Worm (Caenorhabditis elegans) whole organism, L4 larva: ENCODE results near the gene wdfy-2.
A peak's percentile ranks its signal among the peaks of the same experiment; 100 is the strongest.

Experiments
- F26F4.8 ChIP-seq: fragments of 200-800 bp; sonication (Bioruptor generic); conservative IDR thresholded peaks from 2 replicates; pipeline ENCODE4 v1.3.6; 2022; ENCODE audit warnings: missing genetic modification characterization, missing compliant biosample characterization
- F44E2.7 ChIP-seq: fragments of 200-800 bp; sonication (Bioruptor generic); IDR thresholded peaks from 2 replicates; pipeline ENCODE4 v2.1.2; 2022; ENCODE audit warnings: missing genetic modification characterization, missing compliant biosample characterization
- F49E8.2 ChIP-seq: sonication (generic microtip); optimal IDR thresholded peaks from 2 replicates; lab custom pipeline; 2016; ENCODE audit warnings: missing compliant biosample characterization, mild to moderate bottlenecking, missing genetic modification characterization, borderline replicate concordance
- T20F7.1 ChIP-seq: fragments of 200-800 bp; sonication (Bioruptor generic); optimal IDR thresholded peaks from 2 replicates; lab custom pipeline; 2018; ENCODE audit warnings: mild to moderate bottlenecking, missing genetic modification characterization, missing compliant biosample characterization
- Y75B8A.6 ChIP-seq: fragments of 200-800 bp; sonication (Bioruptor generic); IDR thresholded peaks from 2 replicates; pipeline ENCODE4 v1.3.6; 2022; ENCODE audit warnings: missing genetic modification reagents, missing genetic modification characterization, missing compliant biosample characterization
- aha-1 ChIP-seq: fragments of 150-350 bp; peaks from one replicate; lab custom pipeline; 2014; ENCODE audit warnings: missing biosample characterization, missing genetic modification characterization
- aly-2 ChIP-seq: sonication (generic microtip); optimal IDR thresholded peaks from 2 replicates; lab custom pipeline; 2018; ENCODE audit warnings: missing biosample characterization, missing genetic modification characterization
- attf-4 ChIP-seq: sonication (generic microtip); optimal IDR thresholded peaks from 3 replicates; lab custom pipeline; 2017; ENCODE audit warnings: missing biosample characterization, missing genetic modification characterization
- ctbp-1 ChIP-seq: fragments of 200-800 bp; sonication (Bioruptor generic); IDR thresholded peaks from 2 replicates; pipeline ENCODE4 v1.3.6; 2022; ENCODE audit warnings: missing genetic modification reagents, missing genetic modification characterization, missing compliant biosample characterization
- daf-16 ChIP-seq, 3 experiments: sonication (generic microtip); optimal IDR thresholded peaks; 2 replicates each; lab custom pipeline; 2016 to 2017; ENCODE audit warnings: missing genetic modification characterization in 3 of 3, missing genetic modification reagents in 3 of 3, mild to moderate bottlenecking in 2 of 3, missing compliant biosample characterization in 2 of 3, missing biosample characterization in 1 of 3, moderate library complexity in 1 of 3
- daf-19 ChIP-seq: fragments of 200-800 bp; sonication (Bioruptor generic); conservative IDR thresholded peaks from 2 replicates; pipeline ENCODE4 v1.3.6; 2022; ENCODE audit warnings: missing genetic modification characterization, missing compliant biosample characterization
- dve-1 ChIP-seq: sonication (generic microtip); optimal IDR thresholded peaks from 2 replicates; lab custom pipeline; 2017; ENCODE audit warnings: antibody characterized with exemption, mild to moderate bottlenecking, missing genetic modification characterization, missing compliant biosample characterization; ENCODE audit not compliant: insufficient read depth
- hif-1 ChIP-seq, 2 experiments: sonication (generic microtip); optimal IDR thresholded peaks; 2 replicates each; lab custom pipeline; 2016 to 2017; ENCODE audit warnings: missing compliant biosample characterization in 2 of 2, missing genetic modification characterization in 2 of 2, missing genetic modification reagents in 2 of 2, missing genotype in 2 of 2, mild to moderate bottlenecking in 1 of 2
- hlh-30 ChIP-seq: sonication (generic microtip); optimal IDR thresholded peaks from 2 replicates; lab custom pipeline; 2017; ENCODE audit warnings: antibody characterized with exemption, mild to moderate bottlenecking, missing genetic modification characterization, missing compliant biosample characterization; ENCODE audit not compliant: insufficient read depth
- hmg-1.1 ChIP-seq: fragments of 200-800 bp; sonication (Bioruptor generic); IDR thresholded peaks from 2 replicates; pipeline ENCODE4 v1.3.6; 2022; ENCODE audit warnings: missing genetic modification reagents, missing genetic modification characterization, missing compliant biosample characterization
- jun-1 ChIP-seq: fragments of 150-350 bp; optimal IDR thresholded peaks from 2 replicates; lab custom pipeline; 2014; ENCODE audit warnings: missing biosample characterization, missing genetic modification reagents, missing genetic modification characterization
- lin-38 ChIP-seq: fragments of 200-800 bp; sonication (Bioruptor generic); IDR thresholded peaks from 2 replicates; pipeline ENCODE4 v1.3.6; 2022; ENCODE audit warnings: missing genetic modification reagents, missing genetic modification characterization, missing compliant biosample characterization
- lir-3 ChIP-seq: sonication (generic microtip); optimal IDR thresholded peaks from 2 replicates; lab custom pipeline; 2016; ENCODE audit warnings: mild to moderate bottlenecking, missing genetic modification characterization, missing compliant biosample characterization
- madf-5 ChIP-seq, 2 experiments: fragments of 200-800 bp; sonication (Bioruptor generic); IDR thresholded peaks; 2 replicates each; pipeline ENCODE4 v1.3.6; 2022; ENCODE audit warnings: missing compliant biosample characterization in 2 of 2, missing genetic modification characterization in 2 of 2
- mdt-29 ChIP-seq: fragments of 200-800 bp; sonication (Bioruptor generic); IDR thresholded peaks from 2 replicates; pipeline ENCODE4 v1.3.6; 2022; ENCODE audit warnings: missing genetic modification reagents, missing genetic modification characterization, missing compliant biosample characterization
- mep-1 ChIP-seq: fragments of 150-350 bp; sonication (generic microtip); optimal IDR thresholded peaks from 3 replicates; lab custom pipeline; 2014; ENCODE audit warnings: missing biosample characterization, missing genetic modification characterization
- nhr-237 ChIP-seq: sonication (generic microtip); optimal IDR thresholded peaks from 2 replicates; lab custom pipeline; 2017; ENCODE audit warnings: missing biosample characterization, missing genetic modification characterization
- nhr-25 ChIP-seq: sonication (generic microtip); optimal IDR thresholded peaks from 2 replicates; lab custom pipeline; 2017; ENCODE audit warnings: missing genetic modification characterization, mild to moderate bottlenecking, missing compliant biosample characterization, antibody characterized with exemption, moderate library complexity, borderline replicate concordance; ENCODE audit not compliant: insufficient read depth
- nhr-48 ChIP-seq: sonication (generic microtip); optimal IDR thresholded peaks from 2 replicates; lab custom pipeline; 2016; ENCODE audit warnings: mild to moderate bottlenecking, missing genetic modification characterization, missing compliant biosample characterization
- nhr-6 ChIP-seq: fragments of 150-350 bp; optimal IDR thresholded peaks from 2 replicates; lab custom pipeline; 2014; ENCODE audit warnings: missing biosample characterization, missing genetic modification characterization
- nhr-77 ChIP-seq: fragments of 150-350 bp; optimal IDR thresholded peaks from 2 replicates; lab custom pipeline; 2014; ENCODE audit warnings: missing biosample characterization, missing genetic modification characterization
- pha-4 ChIP-seq, 2 experiments: fragments of 150-350 bp in 1 of 2; fragments of 200-800 bp in 1 of 2; sonication (Bioruptor generic) in 1 of 2; IDR thresholded peaks in 1 of 2; optimal IDR thresholded peaks in 1 of 2; 2 replicates each; pipeline versions ENCODE4 v1.3.6 to Lab custom; 2014 to 2022; ENCODE audit warnings: missing genetic modification characterization in 2 of 2, missing genetic modification reagents in 2 of 2, missing biosample characterization in 1 of 2, missing compliant biosample characterization in 1 of 2
- pqm-1 ChIP-seq: sonication (generic microtip); optimal IDR thresholded peaks from 2 replicates; lab custom pipeline; 2017; ENCODE audit warnings: missing biosample characterization, missing genetic modification characterization
- set-16 ChIP-seq: fragments of 200-800 bp; sonication (Bioruptor generic); IDR thresholded peaks from 2 replicates; pipeline ENCODE4 v1.3.6; 2022; ENCODE audit warnings: missing genetic modification reagents, missing genetic modification characterization, missing compliant biosample characterization
- snpc-4 ChIP-seq: fragments of 150-350 bp; optimal IDR thresholded peaks from 2 replicates; lab custom pipeline; 2014; ENCODE audit warnings: missing biosample characterization, missing genetic modification characterization
- spr-3 ChIP-seq: fragments of 200-800 bp; sonication (Bioruptor generic); optimal IDR thresholded peaks from 2 replicates; lab custom pipeline; 2018; ENCODE audit warnings: mild to moderate bottlenecking, missing genetic modification characterization, missing compliant biosample characterization
- unc-130 ChIP-seq: sonication (generic microtip); optimal IDR thresholded peaks from 2 replicates; lab custom pipeline; 2016; ENCODE audit warnings: missing genetic modification reagents, missing genetic modification characterization, missing compliant biosample characterization
- zfp-2 ChIP-seq: sonication (generic microtip); optimal IDR thresholded peaks from 2 replicates; lab custom pipeline; 2016; ENCODE audit warnings: mild to moderate bottlenecking, missing genetic modification characterization, missing compliant biosample characterization
- zfp-3 ChIP-seq: fragments of 200-800 bp; sonication (Bioruptor generic); conservative IDR thresholded peaks from 2 replicates; pipeline ENCODE4 v1.3.6; 2022; ENCODE audit warnings: missing genetic modification reagents, missing genetic modification characterization, missing compliant biosample characterization
- ztf-11 ChIP-seq: fragments of 150-350 bp; optimal IDR thresholded peaks from 2 replicates; lab custom pipeline; 2014; ENCODE audit warnings: missing biosample characterization, missing genetic modification characterization
- ztf-7 ChIP-seq: fragments of 150-350 bp; optimal IDR thresholded peaks from 2 replicates; lab custom pipeline; 2014; ENCODE audit warnings: missing biosample characterization, missing genetic modification characterization

Gene wdfy-2

DNA sequence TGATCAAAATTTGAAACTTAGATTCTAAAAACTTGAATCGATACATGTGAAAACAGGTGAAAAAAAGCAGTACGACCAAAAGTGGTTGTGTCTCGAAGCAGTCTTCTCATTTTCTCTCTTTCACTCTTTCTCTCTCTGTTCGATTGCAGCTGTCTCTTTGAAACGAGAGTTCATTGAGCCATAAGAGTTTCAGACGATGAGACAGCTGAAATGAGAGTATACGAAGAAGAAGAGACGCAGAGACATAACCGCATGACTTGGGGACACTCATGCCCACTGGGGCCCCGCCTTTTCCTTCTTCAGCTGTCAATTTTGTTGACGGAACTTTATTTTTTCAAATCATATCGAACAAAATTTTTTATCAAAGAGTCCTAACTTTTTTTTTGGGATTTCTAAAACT lies 45.7 kb upstream of the wdfy-2 start (continued):
- TF ChIP-seq ztf-11 (tag; lab: Kevin White, UChicago) (no peak), nhr-48 (peak; percentile 79), lir-3 (tag; lab: Kevin White, UChicago) (no peak), nhr-77 (tag; lab: Kevin White, UChicago) (peak; percentile 67), madf-5 (GFP tag; IDR thresholded peaks at IDR 0.05; lab: Robert Waterston, UW) (no peak), F44E2.7 (no peak), mep-1 (tag; lab: Kevin White, UChicago) (peak; percentile 82), hif-1 (tag; optimal IDR thresholded peaks at IDR 0.05; lab: Kevin White, UChicago) (peak in 1 of 2 experiments; percentile 71), pha-4 (GFP tag; IDR thresholded peaks at IDR 0.05; lab: Robert Waterston, UW) (peak; percentile 72), pha-4 (tag; optimal IDR thresholded peaks at IDR 0.05; lab: Kevin White, UChicago) (peak; percentile 55), set-16 (GFP tag; lab: Robert Waterston, UW) (0 out of 2 replicates have a peak, but pooled peaks have one; percentile 25), aly-2 (tag; lab: Kevin White, UChicago) (no peak), daf-19 (GFP tag; lab: Robert Waterston, UW) (no peak), spr-3 (GFP tag; lab: Kevin White, UChicago) (peak; percentile 30), aha-1 (tag; lab: Kevin White, UChicago) (peak; percentile 78), unc-130 (GFP tag; lab: Kevin White, UChicago) (no peak), F26F4.8 (GFP tag; lab: Robert Waterston, UW) (no peak), zfp-3 (GFP tag; lab: Robert Waterston, UW) (peak; percentile 53; the same call in 1 of the 2 replicates), nhr-237 (tag; lab: Kevin White, UChicago) (no peak), mdt-29 (peak; percentile 60; the same call in 1 of the 2 replicates), dve-1 (tag; lab: Kevin White, UChicago) (peak; percentile 62), lin-38 (GFP tag; lab: Robert Waterston, UW) (peak; percentile 44; the same call in 1 of the 2 replicates), hmg-1.1 (GFP tag; lab: Robert Waterston, UW) (peak; percentile 92)

DNA sequence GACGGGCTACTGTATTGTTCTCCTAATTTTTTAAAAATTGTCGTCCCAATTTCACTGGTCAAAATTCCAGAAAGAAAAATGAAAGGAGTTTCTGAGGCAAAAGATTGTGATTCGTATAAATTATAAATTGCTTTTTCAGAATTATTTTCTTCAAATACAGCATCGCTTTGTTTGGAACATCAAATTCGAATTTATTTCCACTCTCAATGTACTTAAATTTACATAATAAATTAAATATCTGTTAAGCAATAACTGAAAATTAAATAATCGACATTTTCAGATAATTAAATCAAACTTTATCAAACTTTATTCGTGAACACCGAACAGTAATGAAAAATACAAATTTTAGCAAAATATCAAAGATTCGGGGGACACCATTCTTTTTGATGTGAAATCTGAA lies 44.9 kb upstream of the wdfy-2 start:
- TF ChIP-seq hlh-30 (tag; lab: Kevin White, UChicago) (no peak), Y75B8A.6 (no peak), daf-16 (GFP tag; optimal IDR thresholded peaks at IDR 0.05; lab: Kevin White, UChicago) (no peak), daf-16 (tag; optimal IDR thresholded peaks at IDR 0.05; lab: Kevin White, UChicago) (no peak), F49E8.2 (tag; lab: Kevin White, UChicago) (no peak), pqm-1 (tag; lab: Kevin White, UChicago) (no peak), lin-38 (GFP tag; lab: Robert Waterston, UW) (0 out of 2 replicates have a peak, but pooled peaks have one; percentile 13), aha-1 (tag; lab: Kevin White, UChicago) (peak; percentile 52), T20F7.1 (peak; percentile 2), nhr-237 (tag; lab: Kevin White, UChicago) (no peak), snpc-4 (tag; lab: Kevin White, UChicago) (no peak), nhr-6 (tag; lab: Kevin White, UChicago) (no peak), mep-1 (tag; lab: Kevin White, UChicago) (peak; percentile 72), nhr-25 (tag; lab: Kevin White, UChicago) (no peak), ctbp-1 (no peak), zfp-3 (GFP tag; lab: Robert Waterston, UW) (0 out of 2 replicates have a peak, but pooled peaks have one; percentile 38), zfp-2 (tag; lab: Kevin White, UChicago) (no peak), ztf-7 (tag; lab: Kevin White, UChicago) (no peak), hif-1 (tag; optimal IDR thresholded peaks at IDR 0.05; lab: Kevin White, UChicago) (no peak), attf-4 (tag; lab: Kevin White, UChicago) (no peak), jun-1 (tag; lab: Kevin White, UChicago) (no peak)
